Worm (Caenorhabditis elegans) whole organism, midembryonic: ENCODE measurements around the gene C44H4.4.
A peak's percentile ranks its signal among the peaks of the same experiment; 100 is the strongest.

Experiments used
- T22C8.4 ChIP-seq: fragments of 200-800 bp; sonication (Bioruptor generic); IDR thresholded peaks from 2 replicates; pipeline ENCODE4 v1.3.6; 2022; ENCODE audit warnings: missing genetic modification characterization, missing compliant biosample characterization
- cog-1 ChIP-seq: sonication (generic microtip); optimal IDR thresholded peaks from 2 replicates; lab custom pipeline; 2016; ENCODE audit warnings: missing genetic modification characterization, missing compliant biosample characterization
- flt-1 ChIP-seq: fragments of 200-800 bp; sonication (Bioruptor generic); IDR thresholded peaks from 2 replicates; pipeline ENCODE4 v1.3.6; 2022; ENCODE audit warnings: missing genetic modification characterization, missing compliant biosample characterization
- klf-2 ChIP-seq: fragments of 200-800 bp; sonication (Bioruptor generic); conservative IDR thresholded peaks from 2 replicates; pipeline ENCODE4 v1.3.6; 2022; ENCODE audit warnings: missing genetic modification reagents, missing genetic modification characterization, missing compliant biosample characterization
- med-1 ChIP-seq: sonication (generic microtip); optimal IDR thresholded peaks from 2 replicates; lab custom pipeline; 2017; ENCODE audit warnings: missing genetic modification characterization, mild to moderate bottlenecking, missing compliant biosample characterization, antibody characterized with exemption, missing genetic modification reagents; ENCODE audit not compliant: insufficient read depth
- ref-1 ChIP-seq: fragments of 200-800 bp; sonication (Bioruptor generic); conservative IDR thresholded peaks from 2 replicates; pipeline ENCODE4 v1.3.6; 2022; ENCODE audit warnings: missing genetic modification reagents, missing genetic modification characterization, missing compliant biosample characterization
- tab-1 ChIP-seq: fragments of 200-800 bp; sonication (Bioruptor generic); IDR thresholded peaks from 2 replicates; pipeline ENCODE4 v1.3.6; 2022; ENCODE audit warnings: missing genetic modification characterization, missing compliant biosample characterization
- ztf-23 ChIP-seq: fragments of 200-800 bp; sonication (Bioruptor generic); IDR thresholded peaks from 2 replicates; pipeline ENCODE4 v1.3.6; 2022; ENCODE audit warnings: missing genetic modification reagents, missing genetic modification characterization, missing compliant biosample characterization
- ztf-29 ChIP-seq: fragments of 200-800 bp; sonication (Bioruptor generic); IDR thresholded peaks from 2 replicates; pipeline ENCODE4 v1.3.6; 2022; ENCODE audit warnings: missing genetic modification reagents, missing genetic modification characterization, missing compliant biosample characterization

C44H4.4 gene

ce11 chrX:14589051-14589736, at the start of gene C44H4.4, which contains the start of gene tap-1:
Gene C44H4.4 (minus strand): TSS chrX:14589101.
Gene tap-1 (plus strand): TSS chrX:14589624.
- TF ChIP-seq ztf-23 (GFP tag; lab: Robert Waterston, UW), result no peak
- TF ChIP-seq cog-1 (tag; lab: Kevin White, UChicago), result peak; percentile 26
- TF ChIP-seq tab-1 (GFP tag; lab: Robert Waterston, UW), result 0 out of 2 replicates have a peak, but pooled peaks have one; percentile 7
- no peak for TF ChIP-seq klf-2 (GFP tag; lab: Robert Waterston, UW)
- no peak for TF ChIP-seq med-1 (GFP tag; lab: Kevin White, UChicago)
- TF ChIP-seq ref-1, result no peak

ce11 chrX:14637445-14637844, 48.5 kb upstream of the C44H4.4 start:
- no peak for TF ChIP-seq cog-1 (tag; lab: Kevin White, UChicago)
- no peak for TF ChIP-seq tab-1 (GFP tag; lab: Robert Waterston, UW)
- no peak for TF ChIP-seq ref-1
- no peak for TF ChIP-seq T22C8.4 (GFP tag; lab: Robert Waterston, UW)
- TF ChIP-seq med-1 (GFP tag; lab: Kevin White, UChicago), result no peak
- TF ChIP-seq flt-1, result no peak
- TF ChIP-seq ztf-23 (GFP tag; lab: Robert Waterston, UW), result no peak
- no peak for TF ChIP-seq klf-2 (GFP tag; lab: Robert Waterston, UW)
- no peak for TF ChIP-seq ztf-29

- TF ChIP-seq flt-1, result peak; percentile 36; the same call in 1 of the 2 replicates
- TF ChIP-seq T22C8.4 (GFP tag; lab: Robert Waterston, UW), result no peak
- TF ChIP-seq med-1 (GFP tag; lab: Kevin White, UChicago), result no peak
- peak; percentile 67 for TF ChIP-seq tab-1 (GFP tag; lab: Robert Waterston, UW)
Observed at ce11 chrX:14636712-14637111, 47.8 kb upstream of the C44H4.4 start.

- TF ChIP-seq tab-1 (GFP tag; lab: Robert Waterston, UW), result no peak
- TF ChIP-seq T22C8.4 (GFP tag; lab: Robert Waterston, UW), result no peak
- no peak for TF ChIP-seq flt-1
- no peak for TF ChIP-seq ztf-29
- TF ChIP-seq ztf-23 (GFP tag; lab: Robert Waterston, UW), result no peak
- TF ChIP-seq ref-1, result no peak
- no peak for TF ChIP-seq klf-2 (GFP tag; lab: Robert Waterston, UW)
- TF ChIP-seq cog-1 (tag; lab: Kevin White, UChicago), result no peak
- TF ChIP-seq med-1 (GFP tag; lab: Kevin White, UChicago), result no peak
Observed at ce11 chrX:14636157-14636556, 47.3 kb upstream of the C44H4.4 start, which contains the start of gene F54E4.3. Gene F54E4.3 (minus strand): TSS chrX:14636421.

ce11 chrX:14633679-14634078, 44.8 kb upstream of the C44H4.4 start:
- TF ChIP-seq cog-1 (tag; lab: Kevin White, UChicago), result no peak
- no peak for TF ChIP-seq flt-1
- TF ChIP-seq ref-1, result no peak
- TF ChIP-seq med-1 (GFP tag; lab: Kevin White, UChicago), result no peak

- no peak for TF ChIP-seq tab-1 (GFP tag; lab: Robert Waterston, UW)
- TF ChIP-seq med-1 (GFP tag; lab: Kevin White, UChicago), result no peak
- TF ChIP-seq flt-1, result no peak
- no peak for TF ChIP-seq T22C8.4 (GFP tag; lab: Robert Waterston, UW)
- TF ChIP-seq ztf-23 (GFP tag; lab: Robert Waterston, UW), result no peak
- TF ChIP-seq cog-1 (tag; lab: Kevin White, UChicago), result no peak
- no peak for TF ChIP-seq ztf-29
- no peak for TF ChIP-seq klf-2 (GFP tag; lab: Robert Waterston, UW)
- TF ChIP-seq ref-1, result no peak
Observed at ce11 chrX:14628816-14629215, 39.9 kb upstream of the C44H4.4 start, which contains the start of gene F54E4.2. Gene F54E4.2 (minus strand): TSS chrX:14628916.

ce11 chrX:14621207-14621606, 32.3 kb upstream of the C44H4.4 start:
- TF ChIP-seq cog-1 (tag; lab: Kevin White, UChicago) (no peak), T22C8.4 (GFP tag; lab: Robert Waterston, UW) (no peak), tab-1 (GFP tag; lab: Robert Waterston, UW) (no peak), ztf-29 (no peak), flt-1 (no peak), med-1 (GFP tag; lab: Kevin White, UChicago) (no peak), ref-1 (no peak), ztf-23 (GFP tag; lab: Robert Waterston, UW) (no peak), klf-2 (GFP tag; lab: Robert Waterston, UW) (no peak)

- no peak for TF ChIP-seq ztf-23 (GFP tag; lab: Robert Waterston, UW)
- no peak for TF ChIP-seq cog-1 (tag; lab: Kevin White, UChicago)
- no peak for TF ChIP-seq T22C8.4 (GFP tag; lab: Robert Waterston, UW)
- TF ChIP-seq klf-2 (GFP tag; lab: Robert Waterston, UW), result no peak
Observed at ce11 chrX:14611074-14611473, 22.2 kb upstream of the C44H4.4 start, which contains the start of gene rbc-1. Gene rbc-1 (plus strand): TSS chrX:14611374.

- peak; percentile 12; the same call in 1 of the 2 replicates for TF ChIP-seq ztf-23 (GFP tag; lab: Robert Waterston, UW)
- TF ChIP-seq flt-1, result peak; percentile 54; the same call in 1 of the 2 replicates
- TF ChIP-seq tab-1 (GFP tag; lab: Robert Waterston, UW), result no peak
- TF ChIP-seq T22C8.4 (GFP tag; lab: Robert Waterston, UW), result 0 out of 2 replicates have a peak, but pooled peaks have one; percentile 9
- TF ChIP-seq ref-1, result no peak
Observed at ce11 chrX:14610093-14610763, 21.3 kb upstream of the C44H4.4 start.
